Fruit fly (Drosophila melanogaster) whole organism, pupa: ENCODE results near the gene CG17919.

Experiments
- CG12605 ChIP-seq: fragments of 200-800 bp; sonication (Bioruptor generic); IDR thresholded peaks from 2 replicates; pipeline ENCODE4 v1.3.6; 2022; ENCODE audit warnings: missing biosample characterization, missing genetic modification characterization
- EcR ChIP-seq: fragments of 200-800 bp; sonication (Bioruptor generic); optimal IDR thresholded peaks from 3 replicates; lab custom pipeline; 2019; ENCODE audit warnings: missing biosample characterization, missing genetic modification characterization, mild to moderate bottlenecking, moderate library complexity, missing genetic modification reagents
- Pif1A ChIP-seq: fragments of 200-800 bp; sonication (Bioruptor generic); optimal IDR thresholded peaks from 3 replicates; lab custom pipeline; 2016; ENCODE audit warnings: missing biosample characterization, missing genetic modification characterization
- Snoo ChIP-seq: fragments of 200-800 bp; sonication (Bioruptor generic); optimal IDR thresholded peaks from 3 replicates; lab custom pipeline; 2017; ENCODE audit warnings: missing biosample characterization, mild to moderate bottlenecking, missing genetic modification characterization, inconsistent platforms
- gl ChIP-seq: fragments of 200-800 bp; sonication (Bioruptor generic); optimal IDR thresholded peaks from 2 replicates; lab custom pipeline; 2018; ENCODE audit warnings: missing biosample characterization, mild to moderate bottlenecking, missing genetic modification characterization

DNA sequence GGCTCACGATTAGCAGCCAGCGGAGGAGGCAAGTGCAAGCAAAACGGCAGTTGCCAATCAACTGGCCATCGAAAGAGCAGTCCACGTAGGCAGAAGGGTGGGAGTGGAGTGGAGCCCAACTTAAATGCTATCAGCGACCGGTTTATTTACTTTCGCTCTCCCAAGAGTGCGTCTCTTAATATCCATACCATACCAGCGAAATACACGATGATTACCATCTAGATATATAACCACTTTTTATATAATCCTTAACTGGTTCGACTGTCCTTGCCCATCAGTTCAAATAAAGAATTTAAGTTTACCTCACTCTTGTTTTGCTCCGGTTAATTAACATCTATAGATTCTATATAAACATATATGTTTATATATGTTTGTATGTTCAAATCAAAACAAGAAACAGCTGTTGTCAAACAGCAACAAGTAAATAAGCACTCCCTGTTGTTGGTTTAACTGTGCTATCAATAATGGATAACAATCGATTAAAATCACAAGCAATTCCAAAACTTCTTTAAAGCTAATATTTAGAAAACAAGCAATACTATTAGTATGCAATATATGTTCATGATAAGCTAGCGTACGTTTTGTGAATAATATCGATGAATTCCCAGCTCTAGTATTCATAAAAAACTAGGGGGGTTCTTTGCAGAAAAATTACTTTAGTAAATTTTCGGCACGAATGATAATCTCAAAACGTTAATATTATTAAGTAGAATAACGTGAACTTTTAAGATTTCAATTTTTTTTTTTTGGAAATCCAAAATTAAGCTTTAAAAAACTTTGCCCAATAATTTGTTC lies 29.9 kb downstream of the CG17919 start:
- no peak for TF ChIP-seq Pif1A (GFP tag; lab: Kevin White, UChicago)
- TF ChIP-seq EcR (GFP tag; lab: Kevin White, UChicago), result peak; percentile 61
- peak; percentile 0 for TF ChIP-seq gl (tag; lab: Kevin White, UChicago)
- TF ChIP-seq CG12605 (GFP tag; lab: Robert Waterston, UW), result peak; percentile 34
- peak; percentile 9 for TF ChIP-seq Snoo (tag; lab: Kevin White, UChicago)
